Fruit fly (Drosophila melanogaster): ENCODE data around the gene TfIIEalpha.

Gene TfIIEalpha

dm6 chr3L:11681794-11682193 lies at the start of gene TfIIEalpha:
TSS of gene TfIIEalpha (plus strand) at chr3L:11682038.
- TF ChIP-seq Hr83 (GFP tag; optimal IDR thresholded peaks at IDR 0.05; ENCODE audit: poor library complexity, severe bottlenecking) (no peak), Vsx2 (GFP tag; optimal IDR thresholded peaks at IDR 0.05; ENCODE audit: partially characterized antibody) (peak; percentile 56), pan (optimal IDR thresholded peaks at IDR 0.05) (no peak), OdsH (GFP tag; optimal IDR thresholded peaks at IDR 0.05) (no peak), GATAd (GFP tag; optimal IDR thresholded peaks at IDR 0.05) (no peak), Myc (optimal IDR thresholded peaks at IDR 0.05) (peak; percentile 4), Rel (GFP tag; optimal IDR thresholded peaks at IDR 0.05) (no peak), Rel (tag; optimal IDR thresholded peaks at IDR 0.05) (peak; percentile 45), ey (GFP tag; optimal IDR thresholded peaks at IDR 0.05) (no peak), tai (GFP tag; optimal IDR thresholded peaks at IDR 0.05) (no peak), rgr (GFP tag; optimal IDR thresholded peaks at IDR 0.05) (peak; percentile 7), Abd-B (GFP tag; optimal IDR thresholded peaks at IDR 0.05) (no peak), sage (GFP tag; optimal IDR thresholded peaks at IDR 0.05) (no peak), dsf (GFP tag; optimal IDR thresholded peaks at IDR 0.05; ENCODE audit: borderline replicate concordance) (no peak), Jra (GFP tag; optimal IDR thresholded peaks at IDR 0.05) (no peak)

dm6 chr3L:11634551-11634950 lies 47.3 kb upstream of the TfIIEalpha start:
- TF ChIP-seq dsf (GFP tag; optimal IDR thresholded peaks at IDR 0.05; ENCODE audit: borderline replicate concordance) (no peak), HLH106 (tag; optimal IDR thresholded peaks at IDR 0.05) (no peak), dl (GFP tag; optimal IDR thresholded peaks at IDR 0.05; ENCODE audit: insufficient read depth in 1 of 2, partially characterized antibody in 2 of 2) (no peak)

DNA sequence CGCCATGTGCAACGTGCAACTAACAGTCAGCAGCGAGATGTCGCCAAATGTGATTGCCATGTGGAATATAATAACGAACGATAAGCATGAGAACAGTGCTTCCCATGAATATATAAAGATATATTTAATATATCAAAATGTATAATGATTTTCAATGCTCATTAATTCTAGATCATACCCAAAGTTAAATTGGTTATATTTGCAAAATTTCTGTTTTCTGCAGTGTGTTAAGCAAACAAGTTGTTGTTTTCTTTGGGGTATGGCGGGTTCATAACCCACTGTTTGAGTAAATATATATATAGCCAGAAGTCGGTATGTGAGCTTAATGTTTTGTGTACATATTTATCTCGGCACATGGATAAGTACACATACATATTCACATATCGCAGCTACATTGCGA lies 45.0 kb upstream of the TfIIEalpha start:
- TF ChIP-seq GATAd (GFP tag; optimal IDR thresholded peaks at IDR 0.05) (no peak), foxo (GFP tag; optimal IDR thresholded peaks at IDR 0.05) (no peak), fru (GFP tag; optimal IDR thresholded peaks at IDR 0.05) (no peak), Hnf4 (GFP tag; optimal IDR thresholded peaks at IDR 0.05) (no peak), sv (GFP tag; optimal IDR thresholded peaks at IDR 0.05) (no peak), br (GFP tag; optimal IDR thresholded peaks at IDR 0.05) (no peak)

- TF ChIP-seq sv (GFP tag; optimal IDR thresholded peaks at IDR 0.05): no peak
- TF ChIP-seq Dif (GFP tag; optimal IDR thresholded peaks at IDR 0.05; ENCODE audit: partially characterized antibody): no peak
- no peak for TF ChIP-seq Mio (GFP tag; optimal IDR thresholded peaks at IDR 0.05)
- TF ChIP-seq Hnf4 (GFP tag; optimal IDR thresholded peaks at IDR 0.05): no peak
- no peak for TF ChIP-seq Myc (optimal IDR thresholded peaks at IDR 0.05)
- no peak for TF ChIP-seq brk (GFP tag; optimal IDR thresholded peaks at IDR 0.05)
- no peak for TF ChIP-seq dl (GFP tag; optimal IDR thresholded peaks at IDR 0.05; ENCODE audit: insufficient read depth in 1 of 2, partially characterized antibody in 2 of 2)
- TF ChIP-seq CrebA (GFP tag; optimal IDR thresholded peaks at IDR 0.05; ENCODE audit: borderline replicate concordance): no peak
- no peak for TF ChIP-seq dsf (GFP tag; optimal IDR thresholded peaks at IDR 0.05; ENCODE audit: borderline replicate concordance)
- no peak for TF ChIP-seq Dfd (GFP tag; optimal IDR thresholded peaks at IDR 0.05)
- TF ChIP-seq tai (GFP tag; optimal IDR thresholded peaks at IDR 0.05): no peak
- no peak for TF ChIP-seq psq (GFP tag; optimal IDR thresholded peaks at IDR 0.05)
Observed at dm6 chr3L:11645933-11646332, 35.9 kb upstream of the TfIIEalpha start, which contains the start of gene CG6071. TSS of gene CG6071 (minus strand) at chr3L:11646033.

dm6 chr3L:11648410-11648809 lies 33.4 kb upstream of the TfIIEalpha start, which contains the start of the genes RIOK1 and Polr3H:
TSS of gene RIOK1 (minus strand) at chr3L:11648474.
TSS of gene Polr3H (plus strand) at chr3L:11648756.
- TF ChIP-seq CG9705 (GFP tag; optimal IDR thresholded peaks at IDR 0.05) (no peak), Rel (GFP tag; optimal IDR thresholded peaks at IDR 0.05) (no peak), Rel (tag; optimal IDR thresholded peaks at IDR 0.05) (peak; percentile 89), rgr (GFP tag; optimal IDR thresholded peaks at IDR 0.05) (peak; percentile 76), usp (GFP tag; optimal IDR thresholded peaks at IDR 0.05) (no peak), N (GFP tag; optimal IDR thresholded peaks at IDR 0.05) (no peak), ey (GFP tag; optimal IDR thresholded peaks at IDR 0.05) (peak; percentile 78), CG32264 (GFP tag; optimal IDR thresholded peaks at IDR 0.05) (no peak), br (GFP tag; optimal IDR thresholded peaks at IDR 0.05) (peak; percentile 58), dsf (GFP tag; optimal IDR thresholded peaks at IDR 0.05; ENCODE audit: borderline replicate concordance) (peak; percentile 48), psq (GFP tag; optimal IDR thresholded peaks at IDR 0.05) (peak; percentile 54), Myc (optimal IDR thresholded peaks at IDR 0.05) (peak; percentile 78), OdsH (GFP tag; optimal IDR thresholded peaks at IDR 0.05) (peak; percentile 65), jim (GFP tag; optimal IDR thresholded peaks at IDR 0.05) (no peak), sv (GFP tag; optimal IDR thresholded peaks at IDR 0.05) (peak; percentile 68), Jra (GFP tag; optimal IDR thresholded peaks at IDR 0.05) (peak; percentile 58)
